Worm (Caenorhabditis elegans) whole organism, L1 larva: ENCODE measurements around the gene F59F5.5.

Experiments used
- dpl-1 ChIP-seq, 3 experiments: fragments of 150-350 bp in 2 of 3; sonication (generic microtip) in 1 of 3; optimal IDR thresholded peaks; 2 replicates each; lab custom pipeline; 2014 to 2017; ENCODE audit warnings: missing biosample characterization in 3 of 3, missing genetic modification characterization in 3 of 3, missing genetic modification reagents in 3 of 3
- unc-62 ChIP-seq: fragments of 150-350 bp; optimal IDR thresholded peaks from 2 replicates; lab custom pipeline; 2014; ENCODE audit warnings: missing biosample characterization, missing genetic modification reagents, missing genetic modification characterization
- unc-86 ChIP-seq: sonication (generic microtip); optimal IDR thresholded peaks from 2 replicates; lab custom pipeline; 2016; ENCODE audit warnings: missing genetic modification characterization, missing compliant biosample characterization

- no peak for TF ChIP-seq unc-86 (tag; lab: Kevin White, UChicago)
- TF ChIP-seq unc-62 (GFP tag; lab: Kevin White, UChicago), result no peak
- TF ChIP-seq dpl-1 (GFP tag; optimal IDR thresholded peaks at IDR 0.05; lab: Kevin White, UChicago), result no peak
These were observed 37.8 kb upstream of the F59F5.5 start for ce11 chrX:10507971-10508370.
